Worm (Caenorhabditis elegans): ENCODE results near the gene ztf-17.

- TF ChIP-seq ama-1 (optimal IDR thresholded peaks at IDR 0.05) = no peak
- no peak for TF ChIP-seq aly-1 (tag; optimal IDR thresholded peaks at IDR 0.05)
- no peak for TF ChIP-seq pes-1 (GFP tag; IDR thresholded peaks at IDR 0.05)
- no peak for TF ChIP-seq hmg-4 (GFP tag; optimal IDR thresholded peaks at IDR 0.05)
- no peak for TF ChIP-seq ceh-36 (tag; optimal IDR thresholded peaks at IDR 0.05)
- TF ChIP-seq flt-1 (GFP tag; IDR thresholded peaks at IDR 0.05) = no peak
- TF ChIP-seq tbx-11 (GFP tag; IDR thresholded peaks at IDR 0.05) = no peak
- no peak for TF ChIP-seq ets-7 (tag; optimal IDR thresholded peaks at IDR 0.05)
- TF ChIP-seq tbx-37 (GFP tag; conservative IDR thresholded peaks at IDR 0.05) = no peak
- TF ChIP-seq hnd-1 (tag; optimal IDR thresholded peaks at IDR 0.05) = no peak
- TF ChIP-seq F13C5.2 (tag; optimal IDR thresholded peaks at IDR 0.05) = no peak
- TF ChIP-seq scrt-1 (GFP tag; IDR thresholded peaks at IDR 0.05) = no peak
- TF ChIP-seq hmbx-1 (tag; optimal IDR thresholded peaks at IDR 0.05) = no peak
Observed at ce11 chrII:7864207-7864606, 5.8 kb downstream of the ztf-17 start, which contains the start of gene ostb-1.
